Worm (Caenorhabditis elegans) whole organism, mixed stage, embryonic: ENCODE data around the gene gvd-1.

Experiments
- M03D4.4 ChIP-seq: sonication (generic microtip); optimal IDR thresholded peaks from 2 replicates; lab custom pipeline; 2017; ENCODE audit warnings: mild to moderate bottlenecking, missing genetic modification characterization, missing compliant biosample characterization
- bed-3 ChIP-seq: fragments of 200-800 bp; sonication (Bioruptor generic); optimal IDR thresholded peaks from 3 replicates; lab custom pipeline; 2018; ENCODE audit warnings: mild to moderate bottlenecking, missing genetic modification characterization, moderate library complexity, missing compliant biosample characterization
- blmp-1 ChIP-seq: fragments of 150-350 bp; optimal IDR thresholded peaks from 2 replicates; lab custom pipeline; 2014; ENCODE audit warnings: missing biosample characterization, missing genetic modification characterization
- ceh-39 ChIP-seq: fragments of 150-350 bp; optimal IDR thresholded peaks from 2 replicates; lab custom pipeline; 2014; ENCODE audit warnings: missing biosample characterization, missing genetic modification characterization
- ceh-43 ChIP-seq: fragments of 200-800 bp; sonication (Bioruptor generic); optimal IDR thresholded peaks from 2 replicates; lab custom pipeline; 2018; ENCODE audit warnings: mild to moderate bottlenecking, missing genetic modification characterization, moderate library complexity, missing compliant biosample characterization
- ceh-83 ChIP-seq: fragments of 200-800 bp; sonication (Bioruptor generic); optimal IDR thresholded peaks from 2 replicates; lab custom pipeline; 2018; ENCODE audit warnings: mild to moderate bottlenecking, missing genetic modification characterization, missing compliant biosample characterization
- ces-1 ChIP-seq: fragments of 150-350 bp; optimal IDR thresholded peaks from 2 replicates; lab custom pipeline; 2014; ENCODE audit warnings: missing biosample characterization, missing genetic modification reagents, missing genetic modification characterization
- cnd-1 ChIP-seq: fragments of 200-800 bp; sonication (Bioruptor generic); optimal IDR thresholded peaks from 2 replicates; lab custom pipeline; 2018; ENCODE audit warnings: mild to moderate bottlenecking, missing genetic modification characterization, missing compliant biosample characterization
- drap-1 ChIP-seq: fragments of 200-800 bp; sonication (Bioruptor generic); optimal IDR thresholded peaks from 3 replicates; lab custom pipeline; 2018; ENCODE audit warnings: mild to moderate bottlenecking, missing genetic modification characterization, missing compliant biosample characterization
- elt-1 ChIP-seq: sonication (generic microtip); optimal IDR thresholded peaks from 2 replicates; lab custom pipeline; 2017; ENCODE audit warnings: missing genetic modification characterization, mild to moderate bottlenecking, missing compliant biosample characterization, antibody characterized with exemption, moderate library complexity, borderline replicate concordance; ENCODE audit not compliant: insufficient read depth
- elt-3 ChIP-seq: fragments of 150-350 bp; optimal IDR thresholded peaks from 2 replicates; lab custom pipeline; 2014; ENCODE audit warnings: missing biosample characterization, missing genetic modification characterization
- flh-1 ChIP-seq: fragments of 200-800 bp; sonication (Bioruptor generic); optimal IDR thresholded peaks from 2 replicates; lab custom pipeline; 2018; ENCODE audit warnings: mild to moderate bottlenecking, missing genetic modification characterization, moderate library complexity, missing compliant biosample characterization
- ham-2 ChIP-seq: fragments of 200-800 bp; sonication (Bioruptor generic); optimal IDR thresholded peaks from 2 replicates; lab custom pipeline; 2018; ENCODE audit warnings: mild to moderate bottlenecking, missing genetic modification characterization, missing compliant biosample characterization
- hlh-1 ChIP-seq: fragments of 150-350 bp; optimal IDR thresholded peaks from 2 replicates; lab custom pipeline; 2014; ENCODE audit warnings: missing biosample characterization, missing genetic modification reagents, missing genetic modification characterization
- lin-13 ChIP-seq: fragments of 150-350 bp; optimal IDR thresholded peaks from 2 replicates; lab custom pipeline; 2014; ENCODE audit warnings: missing biosample characterization, missing genetic modification characterization
- lin-32 ChIP-seq: fragments of 200-800 bp; sonication (Bioruptor generic); optimal IDR thresholded peaks from 2 replicates; lab custom pipeline; 2018; ENCODE audit warnings: mild to moderate bottlenecking, missing genetic modification characterization, missing compliant biosample characterization
- lsy-2 ChIP-seq: fragments of 150-350 bp; optimal IDR thresholded peaks from 2 replicates; lab custom pipeline; 2014; ENCODE audit warnings: missing biosample characterization, missing genetic modification characterization
- mab-5 ChIP-seq: fragments of 150-350 bp; optimal IDR thresholded peaks from 2 replicates; lab custom pipeline; 2014; ENCODE audit warnings: missing biosample characterization, missing genetic modification characterization
- mep-1 ChIP-seq: fragments of 150-350 bp; optimal IDR thresholded peaks from 2 replicates; lab custom pipeline; 2017; ENCODE audit warnings: missing biosample characterization, missing genetic modification reagents, missing genetic modification characterization, inconsistent platforms
- mls-2 ChIP-seq: sonication (generic microtip); optimal IDR thresholded peaks from 2 replicates; lab custom pipeline; 2016; ENCODE audit warnings: mild to moderate bottlenecking, missing genetic modification characterization, moderate library complexity, missing compliant biosample characterization
- nhr-12 ChIP-seq: fragments of 150-350 bp; optimal IDR thresholded peaks from 2 replicates; lab custom pipeline; 2014; ENCODE audit warnings: missing biosample characterization, missing genetic modification characterization
- nhr-2 ChIP-seq: fragments of 150-350 bp; optimal IDR thresholded peaks from 2 replicates; lab custom pipeline; 2014; ENCODE audit warnings: missing biosample characterization, missing genetic modification characterization
- nhr-237 ChIP-seq: fragments of 150-350 bp; optimal IDR thresholded peaks from 2 replicates; lab custom pipeline; 2014; ENCODE audit warnings: missing biosample characterization, missing genetic modification characterization
- nhr-28 ChIP-seq: fragments of 150-350 bp; optimal IDR thresholded peaks from 2 replicates; lab custom pipeline; 2014; ENCODE audit warnings: missing biosample characterization, missing genetic modification characterization
- nhr-76 ChIP-seq: sonication (generic microtip); optimal IDR thresholded peaks from 2 replicates; lab custom pipeline; 2017; ENCODE audit warnings: missing biosample characterization, missing genetic modification characterization
- pha-4 ChIP-seq: fragments of 150-350 bp; optimal IDR thresholded peaks from 2 replicates; lab custom pipeline; 2018; ENCODE audit warnings: missing biosample characterization, missing genetic modification reagents, missing genetic modification characterization
- sem-2 ChIP-seq: fragments of 200-800 bp; sonication (Bioruptor generic); optimal IDR thresholded peaks from 2 replicates; lab custom pipeline; 2018; ENCODE audit warnings: mild to moderate bottlenecking, missing genetic modification characterization, missing compliant biosample characterization
- snpc-4 ChIP-seq: fragments of 150-350 bp; optimal IDR thresholded peaks from 2 replicates; lab custom pipeline; 2014; ENCODE audit warnings: missing biosample characterization, missing genetic modification characterization
- sptf-1 ChIP-seq: sonication (generic microtip); optimal IDR thresholded peaks from 2 replicates; lab custom pipeline; 2017; ENCODE audit warnings: mild to moderate bottlenecking, missing genetic modification characterization, moderate library complexity, missing compliant biosample characterization
- tbx-8 ChIP-seq: fragments of 200-800 bp; sonication (Bioruptor generic); optimal IDR thresholded peaks from 2 replicates; lab custom pipeline; 2018; ENCODE audit warnings: mild to moderate bottlenecking, missing genetic modification characterization, moderate library complexity, missing compliant biosample characterization
- unc-120 ChIP-seq: sonication (generic microtip); optimal IDR thresholded peaks from 2 replicates; lab custom pipeline; 2017; ENCODE audit warnings: missing genetic modification characterization, missing compliant biosample characterization; ENCODE audit not compliant: poor library complexity, severe bottlenecking
- unc-39 ChIP-seq: fragments of 150-350 bp; optimal IDR thresholded peaks from 2 replicates; lab custom pipeline; 2014; ENCODE audit warnings: missing biosample characterization, missing genetic modification characterization
- unc-62 ChIP-seq: fragments of 150-350 bp; optimal IDR thresholded peaks from 2 replicates; lab custom pipeline; 2014; ENCODE audit warnings: missing biosample characterization, missing genetic modification reagents, missing genetic modification characterization
- zip-8 ChIP-seq: fragments of 150-350 bp; optimal IDR thresholded peaks from 2 replicates; lab custom pipeline; 2014; ENCODE audit warnings: missing biosample characterization, missing genetic modification characterization
- ztf-11 ChIP-seq: fragments of 150-350 bp; optimal IDR thresholded peaks from 2 replicates; lab custom pipeline; 2014; ENCODE audit warnings: missing biosample characterization, missing genetic modification characterization

The gvd-1 gene

ce11 chrII:418782-419181, 38.9 kb downstream of the gvd-1 start, which contains the start of gene C24H12.6:
C24H12.6 (minus strand) TSS chrII:418882.
- TF ChIP-seq unc-39 (no peak), ces-1 (GFP tag; lab: Kevin White, UChicago) (no peak), nhr-2 (tag; lab: Kevin White, UChicago) (no peak), flh-1 (GFP tag; lab: Kevin White, UChicago) (no peak), tbx-8 (GFP tag; lab: Kevin White, UChicago) (no peak), ceh-39 (no peak), nhr-12 (tag; lab: Kevin White, UChicago) (no peak), nhr-237 (tag; lab: Kevin White, UChicago) (no peak), cnd-1 (tag; lab: Kevin White, UChicago) (no peak), lin-13 (no peak), ztf-11 (tag; lab: Kevin White, UChicago) (no peak)

ce11 chrII:410832-411231, 46.9 kb downstream of the gvd-1 start, which contains the start of the genes dnsn-1 and C24H12.4:
dnsn-1 (minus strand) TSS chrII:410932.
C24H12.4 (plus strand) TSS chrII:411222.
- TF ChIP-seq sem-2 (no peak), nhr-237 (tag; lab: Kevin White, UChicago) (peak; percentile 67), M03D4.4 (tag; lab: Kevin White, UChicago) (peak; percentile 47), lin-13 (peak; percentile 84), cnd-1 (tag; lab: Kevin White, UChicago) (no peak), nhr-28 (tag; lab: Kevin White, UChicago) (no peak), elt-1 (tag; lab: Kevin White, UChicago) (no peak), mab-5 (tag; lab: Kevin White, UChicago) (no peak), nhr-76 (tag; lab: Kevin White, UChicago) (no peak), nhr-2 (tag; lab: Kevin White, UChicago) (no peak), tbx-8 (GFP tag; lab: Kevin White, UChicago) (no peak), lin-32 (GFP tag; lab: Kevin White, UChicago) (no peak), hlh-1 (peak; percentile 15), unc-120 (tag; lab: Kevin White, UChicago) (no peak), mep-1 (tag; lab: Kevin White, UChicago) (peak; percentile 96), lsy-2 (tag; lab: Kevin White, UChicago) (peak; percentile 81), ceh-39 (peak; percentile 44), bed-3 (no peak), mls-2 (tag; lab: Kevin White, UChicago) (no peak), elt-3 (tag; lab: Kevin White, UChicago) (no peak), ztf-11 (tag; lab: Kevin White, UChicago) (no peak), snpc-4 (tag; lab: Kevin White, UChicago) (no peak), ces-1 (GFP tag; lab: Kevin White, UChicago) (peak; percentile 73), sptf-1 (tag; lab: Kevin White, UChicago) (peak; percentile 62), ceh-43 (no peak), blmp-1 (tag; lab: Kevin White, UChicago) (no peak), unc-39 (no peak), ham-2 (GFP tag; lab: Kevin White, UChicago) (no peak), zip-8 (tag; lab: Kevin White, UChicago) (no peak), pha-4 (peak; percentile 72), flh-1 (GFP tag; lab: Kevin White, UChicago) (no peak), nhr-12 (tag; lab: Kevin White, UChicago) (no peak), unc-62 (no peak), ceh-83 (GFP tag; lab: Kevin White, UChicago) (no peak), drap-1 (GFP tag; lab: Kevin White, UChicago) (no peak)
